Worm (Caenorhabditis elegans) whole organism, early embryonic: ENCODE measurements around the gene irld-22.

Experiments used
- B0310.2 ChIP-seq: sonication (generic microtip); optimal IDR thresholded peaks from 2 replicates; lab custom pipeline; 2016; ENCODE audit warnings: mild to moderate bottlenecking, missing genetic modification characterization, missing compliant biosample characterization
- F13C5.2 ChIP-seq: sonication (generic microtip); optimal IDR thresholded peaks from 2 replicates; lab custom pipeline; 2017; ENCODE audit warnings: mild to moderate bottlenecking, missing genetic modification characterization, inconsistent platforms, missing compliant biosample characterization
- aly-1 ChIP-seq: sonication (generic microtip); optimal IDR thresholded peaks from 2 replicates; lab custom pipeline; 2016; ENCODE audit warnings: missing genetic modification characterization, missing compliant biosample characterization
- ama-1 ChIP-seq: fragments of 150-350 bp; optimal IDR thresholded peaks from 2 replicates; lab custom pipeline; 2014
- ceh-13 ChIP-seq: fragments of 200-800 bp; sonication (Bioruptor generic); optimal IDR thresholded peaks from 2 replicates; lab custom pipeline; 2018; ENCODE audit warnings: mild to moderate bottlenecking, missing genetic modification characterization, missing compliant biosample characterization
- ceh-36 ChIP-seq: sonication (generic microtip); optimal IDR thresholded peaks from 2 replicates; lab custom pipeline; 2016; ENCODE audit warnings: missing genetic modification characterization, inconsistent platforms, missing compliant biosample characterization
- ets-7 ChIP-seq: sonication (generic microtip); optimal IDR thresholded peaks from 2 replicates; lab custom pipeline; 2016; ENCODE audit warnings: missing genotype, missing genetic modification characterization, missing compliant biosample characterization
- flt-1 ChIP-seq: fragments of 200-800 bp; sonication (Bioruptor generic); IDR thresholded peaks from 2 replicates; pipeline ENCODE4 v1.3.6; 2022; ENCODE audit warnings: missing genetic modification characterization, missing compliant biosample characterization
- hmbx-1 ChIP-seq: sonication (generic microtip); optimal IDR thresholded peaks from 2 replicates; lab custom pipeline; 2016; ENCODE audit warnings: mild to moderate bottlenecking, missing genetic modification characterization, missing compliant biosample characterization
- hmg-4 ChIP-seq: fragments of 200-800 bp; sonication (Bioruptor generic); optimal IDR thresholded peaks from 2 replicates; lab custom pipeline; 2018; ENCODE audit warnings: mild to moderate bottlenecking, missing genetic modification characterization, missing compliant biosample characterization
- hnd-1 ChIP-seq: sonication (generic microtip); optimal IDR thresholded peaks from 2 replicates; lab custom pipeline; 2016; ENCODE audit warnings: missing genetic modification characterization, missing compliant biosample characterization
- pes-1 ChIP-seq: fragments of 200-800 bp; sonication (Bioruptor generic); IDR thresholded peaks from 2 replicates; pipeline ENCODE4 v1.3.6; 2022; ENCODE audit warnings: missing genetic modification reagents, missing genetic modification characterization, missing compliant biosample characterization
- scrt-1 ChIP-seq: fragments of 200-800 bp; sonication (Bioruptor generic); IDR thresholded peaks from 2 replicates; pipeline ENCODE4 v1.3.6; 2022; ENCODE audit warnings: missing genetic modification characterization, missing compliant biosample characterization
- sea-1 ChIP-seq: fragments of 200-800 bp; sonication (Bioruptor generic); conservative IDR thresholded peaks from 2 replicates; pipeline ENCODE4 v1.3.6; 2022; ENCODE audit warnings: missing genetic modification characterization, missing compliant biosample characterization
- tbx-11 ChIP-seq: fragments of 200-800 bp; sonication (Bioruptor generic); IDR thresholded peaks from 2 replicates; pipeline ENCODE4 v1.3.6; 2022; ENCODE audit warnings: missing genetic modification characterization, missing compliant biosample characterization
- tbx-37 ChIP-seq: fragments of 200-800 bp; sonication (Bioruptor generic); conservative IDR thresholded peaks from 2 replicates; pipeline ENCODE4 v1.3.6; 2022; ENCODE audit warnings: missing genetic modification reagents, missing genetic modification characterization, missing compliant biosample characterization
- tra-4 ChIP-seq: sonication (generic microtip); optimal IDR thresholded peaks from 2 replicates; lab custom pipeline; 2017; ENCODE audit warnings: missing genetic modification characterization, missing compliant biosample characterization

Gene irld-22

ce11 chrV:3891919-3892318 lies 8.1 kb downstream of the irld-22 start, which contains the start of gene C17E7.12:
TSS of gene C17E7.12 (minus strand) at chrV:3892019.
- no peak for TF ChIP-seq aly-1 (tag; lab: Kevin White, UChicago)
- no peak for TF ChIP-seq B0310.2
- TF ChIP-seq ama-1 (lab: Kevin White, UChicago), result no peak
- TF ChIP-seq sea-1 (GFP tag; lab: Robert Waterston, UW), result no peak
- no peak for TF ChIP-seq tra-4
- TF ChIP-seq ets-7 (tag; lab: Kevin White, UChicago), result no peak
- no peak for TF ChIP-seq scrt-1 (GFP tag; lab: Robert Waterston, UW)
- TF ChIP-seq hmg-4 (GFP tag; lab: Kevin White, UChicago), result no peak
- no peak for TF ChIP-seq F13C5.2 (tag; lab: Kevin White, UChicago)
- TF ChIP-seq pes-1 (GFP tag; lab: Robert Waterston, UW), result no peak
- TF ChIP-seq tbx-11 (GFP tag; lab: Robert Waterston, UW), result no peak
- no peak for TF ChIP-seq tbx-37 (GFP tag; lab: Robert Waterston, UW)
- TF ChIP-seq hnd-1 (tag; lab: Kevin White, UChicago), result no peak
- TF ChIP-seq ceh-13 (GFP tag; lab: Kevin White, UChicago), result no peak
- no peak for TF ChIP-seq flt-1 (GFP tag; lab: Robert Waterston, UW)

DNA sequence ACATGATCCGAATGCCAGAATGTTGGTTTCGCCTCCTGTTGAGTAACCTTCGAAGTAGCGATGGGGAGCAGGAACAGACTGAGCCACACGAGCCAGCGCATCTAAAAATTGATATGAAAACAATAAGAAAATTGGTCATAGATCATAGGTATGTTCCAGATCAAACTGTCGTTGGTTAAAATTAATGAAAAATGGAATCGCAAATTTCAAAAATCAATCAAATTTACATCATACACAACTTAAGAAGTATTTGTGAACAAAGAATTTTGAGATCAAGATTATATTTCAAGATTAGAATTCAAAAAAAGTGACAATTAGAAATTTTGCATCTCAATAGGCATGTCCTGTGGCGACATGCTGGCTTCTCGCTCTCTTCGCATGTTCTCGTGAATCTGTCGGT lies 9.2 kb downstream of the irld-22 start, which contains the start of gene C17E7.9:
C17E7.9 (minus strand) TSS at position 101 of the 400 bp plus-strand sequence.
- TF ChIP-seq pes-1 (GFP tag; lab: Robert Waterston, UW) (no peak), tra-4 (no peak)

ce11 chrV:3889113-3889512 lies 10.9 kb downstream of the irld-22 start, which contains the start of gene C17E7.13:
TSS of gene C17E7.13 (minus strand) at chrV:3889288.
- no peak for TF ChIP-seq hnd-1 (tag; lab: Kevin White, UChicago)
- TF ChIP-seq tbx-11 (GFP tag; lab: Robert Waterston, UW), result no peak
- no peak for TF ChIP-seq pes-1 (GFP tag; lab: Robert Waterston, UW)
- TF ChIP-seq B0310.2, result no peak
- no peak for TF ChIP-seq aly-1 (tag; lab: Kevin White, UChicago)
- no peak for TF ChIP-seq tbx-37 (GFP tag; lab: Robert Waterston, UW)
- TF ChIP-seq sea-1 (GFP tag; lab: Robert Waterston, UW), result no peak
- no peak for TF ChIP-seq ceh-36 (tag; lab: Kevin White, UChicago)
- no peak for TF ChIP-seq hmg-4 (GFP tag; lab: Kevin White, UChicago)
- TF ChIP-seq F13C5.2 (tag; lab: Kevin White, UChicago), result no peak
- TF ChIP-seq hmbx-1, result no peak

DNA sequence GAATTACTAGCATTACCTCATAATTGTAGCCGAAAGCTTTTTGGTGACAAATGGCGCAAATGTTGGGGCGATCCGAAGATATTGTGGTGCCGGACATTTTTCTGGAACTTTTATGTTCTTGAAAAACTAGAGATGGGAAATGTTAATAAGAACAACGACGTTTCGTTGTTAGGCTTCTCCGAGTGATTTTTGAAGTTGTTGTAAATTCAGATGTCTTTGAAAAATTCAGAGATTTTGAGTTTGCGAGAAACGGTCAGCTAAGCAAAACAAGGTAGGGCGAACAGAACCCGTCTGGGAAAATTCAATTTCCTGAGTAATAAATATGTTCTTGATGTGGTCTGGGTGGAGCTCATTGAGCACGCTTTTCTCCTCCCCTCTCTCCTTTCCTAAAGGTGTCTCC lies 13.9 kb downstream of the irld-22 start, which contains the start of gene nhr-124:
nhr-124 (minus strand) TSS at position 101 of the 400 bp plus-strand sequence.
- no peak for TF ChIP-seq pes-1 (GFP tag; lab: Robert Waterston, UW)
- no peak for TF ChIP-seq F13C5.2 (tag; lab: Kevin White, UChicago)
- no peak for TF ChIP-seq tra-4
- TF ChIP-seq ceh-36 (tag; lab: Kevin White, UChicago), result no peak
- TF ChIP-seq aly-1 (tag; lab: Kevin White, UChicago), result no peak

DNA sequence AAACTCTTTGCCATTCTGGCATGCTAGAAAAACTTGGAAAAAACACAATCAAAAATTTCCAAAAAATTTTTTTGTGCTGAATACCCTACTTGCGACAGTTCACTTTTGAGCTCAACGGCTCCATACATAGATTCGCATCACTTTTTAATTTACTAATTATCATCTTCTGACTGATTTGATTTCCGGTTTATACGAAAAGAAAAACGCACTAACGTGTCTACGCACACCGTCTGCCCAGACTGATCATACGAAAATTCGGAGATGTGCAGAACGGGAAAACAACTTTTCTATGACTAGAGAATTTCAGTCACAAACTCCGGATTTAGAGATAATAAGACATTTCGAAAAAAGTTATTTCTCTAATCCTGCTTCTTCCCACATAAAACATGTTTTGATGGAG lies 15.5 kb downstream of the irld-22 start:
- TF ChIP-seq scrt-1 (GFP tag; lab: Robert Waterston, UW) (no peak), ceh-13 (GFP tag; lab: Kevin White, UChicago) (no peak), ama-1 (lab: Kevin White, UChicago) (no peak), tbx-11 (GFP tag; lab: Robert Waterston, UW) (no peak), flt-1 (GFP tag; lab: Robert Waterston, UW) (no peak), B0310.2 (no peak), sea-1 (GFP tag; lab: Robert Waterston, UW) (no peak), tra-4 (no peak), hnd-1 (tag; lab: Kevin White, UChicago) (no peak), pes-1 (GFP tag; lab: Robert Waterston, UW) (no peak), ceh-36 (tag; lab: Kevin White, UChicago) (no peak), ets-7 (tag; lab: Kevin White, UChicago) (no peak), aly-1 (tag; lab: Kevin White, UChicago) (no peak), tbx-37 (GFP tag; lab: Robert Waterston, UW) (no peak), F13C5.2 (tag; lab: Kevin White, UChicago) (no peak), hmbx-1 (no peak)

ce11 chrV:3878223-3878622 lies 21.8 kb downstream of the irld-22 start, which contains the start of gene nhr-159:
TSS of gene nhr-159 (minus strand) at chrV:3878323.
- TF ChIP-seq flt-1 (GFP tag; lab: Robert Waterston, UW), result no peak
- TF ChIP-seq tra-4, result no peak
- no peak for TF ChIP-seq hnd-1 (tag; lab: Kevin White, UChicago)
- no peak for TF ChIP-seq pes-1 (GFP tag; lab: Robert Waterston, UW)

DNA sequence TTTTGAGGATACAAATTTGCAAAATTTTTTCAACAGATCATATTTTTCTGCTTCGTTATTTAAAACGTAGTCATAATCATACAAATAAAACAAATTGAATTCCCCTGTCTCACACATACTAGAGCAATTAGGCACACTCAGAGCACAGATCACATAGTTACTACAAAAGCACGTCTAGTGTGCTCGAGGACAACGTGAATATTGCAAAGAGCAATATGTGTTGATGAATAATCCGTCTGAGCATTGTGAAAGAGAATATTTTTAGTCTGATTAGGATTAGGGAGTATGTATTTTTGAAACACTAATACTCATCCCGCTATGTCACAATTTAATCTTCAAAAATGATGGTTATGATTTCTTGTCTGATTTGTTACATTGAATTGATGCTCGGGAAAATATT lies 22.8 kb downstream of the irld-22 start:
- no peak for TF ChIP-seq aly-1 (tag; lab: Kevin White, UChicago)
- no peak for TF ChIP-seq hmbx-1
- TF ChIP-seq hmg-4 (GFP tag; lab: Kevin White, UChicago), result no peak
- no peak for TF ChIP-seq tra-4
- no peak for TF ChIP-seq ceh-13 (GFP tag; lab: Kevin White, UChicago)
- TF ChIP-seq flt-1 (GFP tag; lab: Robert Waterston, UW), result no peak
- TF ChIP-seq F13C5.2 (tag; lab: Kevin White, UChicago), result no peak
- no peak for TF ChIP-seq ama-1 (lab: Kevin White, UChicago)

ce11 chrV:3874102-3874744 lies 25.8 kb downstream of the irld-22 start, which contains the start of gene nhr-158:
TSS of gene nhr-158 (minus strand) at chrV:3874152.
- TF ChIP-seq ceh-36 (tag; lab: Kevin White, UChicago) (no peak), ama-1 (lab: Kevin White, UChicago) (no peak), hmbx-1 (no peak), tbx-11 (GFP tag; lab: Robert Waterston, UW) (no peak), scrt-1 (GFP tag; lab: Robert Waterston, UW) (no peak), hmg-4 (GFP tag; lab: Kevin White, UChicago) (no peak), pes-1 (GFP tag; lab: Robert Waterston, UW) (no peak), sea-1 (GFP tag; lab: Robert Waterston, UW) (no peak), aly-1 (tag; lab: Kevin White, UChicago) (no peak), B0310.2 (no peak), tbx-37 (GFP tag; lab: Robert Waterston, UW) (no peak), hnd-1 (tag; lab: Kevin White, UChicago) (no peak)
